Worm (Caenorhabditis elegans): Measurements from ENCODE around the gene R10E4.9.

- TF ChIP-seq him-1 (tag; optimal IDR thresholded peaks at IDR 0.05) (no peak), dao-5 (tag; optimal IDR thresholded peaks at IDR 0.05) (no peak)
Observed at ce11 chrIII:4275704-4276103, 26.5 kb downstream of the R10E4.9 start.
